Worm (Caenorhabditis elegans) whole organism, young adult: ENCODE results near the gene lipl-2.

ENCODE experiments used
- Y95B8A.8 ChIP-seq: fragments of 200-800 bp; sonication (Bioruptor generic); IDR thresholded peaks from 2 replicates; pipeline ENCODE4 v1.3.6; 2022; ENCODE audit warnings: missing genetic modification reagents, missing genetic modification characterization, missing compliant biosample characterization
- hmg-1.2 ChIP-seq: fragments of 200-800 bp; sonication (Bioruptor generic); IDR thresholded peaks from 2 replicates; pipeline ENCODE4 v1.3.6; 2022; ENCODE audit warnings: missing genetic modification reagents, missing genetic modification characterization, missing compliant biosample characterization
- lsy-27 ChIP-seq: sonication (generic microtip); optimal IDR thresholded peaks from 2 replicates; lab custom pipeline; 2017; ENCODE audit warnings: missing genetic modification characterization, mild to moderate bottlenecking, missing compliant biosample characterization, antibody characterized with exemption, missing genotype, borderline replicate concordance; ENCODE audit not compliant: insufficient read depth
- unc-130 ChIP-seq: sonication (generic microtip); optimal IDR thresholded peaks from 2 replicates; lab custom pipeline; 2016; ENCODE audit warnings: missing genetic modification reagents, missing genetic modification characterization, missing compliant biosample characterization

- TF ChIP-seq lsy-27 (tag; lab: Kevin White, UChicago), result no peak
- TF ChIP-seq unc-130 (GFP tag; lab: Kevin White, UChicago), result no peak
- no peak for TF ChIP-seq Y95B8A.8 (GFP tag; lab: Robert Waterston, UW)
- no peak for TF ChIP-seq hmg-1.2 (GFP tag; lab: Robert Waterston, UW)
Measured at ce11 chrV:9758437-9758836, 32.9 kb upstream of the lipl-2 start.
